Worm (Caenorhabditis elegans): ENCODE results near the gene col-158.

ce11 chrV:11794172-11794571 lies 35.2 kb upstream of the col-158 start:
- TF ChIP-seq ceh-39 (tag; optimal IDR thresholded peaks at IDR 0.05) = no peak
- TF ChIP-seq blmp-1 (tag; optimal IDR thresholded peaks at IDR 0.05) = no peak
- no peak for TF ChIP-seq nhr-12 (tag; optimal IDR thresholded peaks at IDR 0.05)
- no peak for TF ChIP-seq unc-120 (tag; optimal IDR thresholded peaks at IDR 0.05; ENCODE audit: poor library complexity, severe bottlenecking)
- no peak for TF ChIP-seq flh-1 (GFP tag; optimal IDR thresholded peaks at IDR 0.05)
- TF ChIP-seq nhr-237 (tag; optimal IDR thresholded peaks at IDR 0.05) = no peak
- no peak for TF ChIP-seq lin-13 (tag; optimal IDR thresholded peaks at IDR 0.05)
- no peak for TF ChIP-seq lsy-2 (tag; optimal IDR thresholded peaks at IDR 0.05)
- TF ChIP-seq tbx-8 (GFP tag; optimal IDR thresholded peaks at IDR 0.05) = no peak
- TF ChIP-seq zip-8 (tag; optimal IDR thresholded peaks at IDR 0.05) = no peak
- TF ChIP-seq ceh-83 (GFP tag; optimal IDR thresholded peaks at IDR 0.05) = no peak
- TF ChIP-seq elt-1 (tag; optimal IDR thresholded peaks at IDR 0.05; ENCODE audit: borderline replicate concordance, insufficient read depth) = no peak

Data from whole organism, mixed stage, embryonic.